Fruit fly (Drosophila melanogaster): ENCODE data around the gene ND-24.

DNA sequence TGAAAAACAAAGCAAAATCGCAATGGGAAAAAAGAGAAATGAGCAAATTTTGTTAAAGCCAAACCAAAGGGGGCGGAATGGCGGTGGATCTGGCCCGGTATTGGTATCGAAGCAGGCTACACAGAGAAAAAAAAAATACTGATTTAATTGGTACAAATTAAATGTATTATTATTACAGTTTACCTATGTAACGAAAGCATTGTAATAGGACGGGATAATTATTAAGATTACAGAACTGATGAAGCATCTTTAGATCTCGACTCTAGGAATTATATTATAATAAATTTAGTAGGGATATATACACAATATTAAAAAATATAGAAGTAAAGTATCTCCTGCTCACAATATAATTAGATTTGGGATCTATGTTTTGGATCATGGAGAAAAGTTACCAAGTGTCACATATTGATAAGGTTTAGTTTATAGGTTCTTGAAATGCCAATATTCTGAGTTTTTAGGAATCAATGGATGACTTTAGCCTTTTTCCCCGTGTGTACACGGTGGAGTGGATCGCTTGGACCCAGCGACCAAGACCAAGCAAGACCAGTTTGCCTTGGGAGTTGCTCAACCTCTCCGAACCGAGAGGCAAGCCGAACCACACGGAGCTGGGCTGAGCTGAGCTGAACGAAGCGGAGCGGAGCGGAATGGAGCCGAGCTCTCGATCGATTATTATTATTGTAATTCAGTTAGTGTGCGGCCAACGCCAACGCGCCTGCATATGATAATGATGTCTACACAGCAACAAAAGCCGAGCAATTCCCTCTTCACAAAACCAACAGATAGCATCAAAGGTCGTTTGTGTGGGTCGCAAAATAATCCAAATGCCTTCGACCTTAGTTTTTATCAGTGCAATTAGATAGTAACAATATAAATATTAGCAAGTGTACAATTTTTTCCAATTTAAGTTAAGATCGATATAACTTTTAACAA lies 48.0 kb downstream of the ND-24 start:
- no peak for TF ChIP-seq h (optimal IDR thresholded peaks at IDR 0.05)
- no peak for TF ChIP-seq psq (optimal IDR thresholded peaks at IDR 0.05)
- no peak for TF ChIP-seq Myc (optimal IDR thresholded peaks at IDR 0.05)

All from Kc167 (cell line).